Fruit fly (Drosophila melanogaster) whole organism: Measurements from ENCODE around the gene Unc50.

Experiments
- CG8478 ChIP-seq: fragments of >200 bp; optimal IDR thresholded peaks from 2 replicates; lab custom pipeline; 2018; ENCODE audit warnings: inconsistent platforms
- Dll ChIP-seq: fragments of >200 bp; optimal IDR thresholded peaks from 2 replicates; lab custom pipeline; 2017
- EcR ChIP-seq, 2 experiments: fragments of >200 bp; optimal IDR thresholded peaks; 2 replicates each; lab custom pipeline; 2017; ENCODE audit warnings: missing biosample characterization in 2 of 2, missing genetic modification characterization in 2 of 2, missing genetic modification reagents in 2 of 2
- pan ChIP-seq: fragments of >200 bp; optimal IDR thresholded peaks from 2 replicates; lab custom pipeline; 2017
- psq ChIP-seq: fragments of >200 bp; optimal IDR thresholded peaks from 2 replicates; lab custom pipeline; 2017
- usp ChIP-seq: fragments of >200 bp; optimal IDR thresholded peaks from 2 replicates; lab custom pipeline; 2017; ENCODE audit warnings: missing biosample characterization, missing genetic modification characterization, mixed read lengths

Gene Unc50

dm6 chr3R:8659907-8660660 is 16.3 kb downstream of the Unc50 start:
- TF ChIP-seq CG8478 (lab: Kevin White, UChicago) (no peak), Dll (no peak), pan (lab: Kevin White, UChicago) (peak; percentile 51), EcR (GFP tag; optimal IDR thresholded peaks at IDR 0.05; lab: Kevin White, UChicago) (no peak)

DNA sequence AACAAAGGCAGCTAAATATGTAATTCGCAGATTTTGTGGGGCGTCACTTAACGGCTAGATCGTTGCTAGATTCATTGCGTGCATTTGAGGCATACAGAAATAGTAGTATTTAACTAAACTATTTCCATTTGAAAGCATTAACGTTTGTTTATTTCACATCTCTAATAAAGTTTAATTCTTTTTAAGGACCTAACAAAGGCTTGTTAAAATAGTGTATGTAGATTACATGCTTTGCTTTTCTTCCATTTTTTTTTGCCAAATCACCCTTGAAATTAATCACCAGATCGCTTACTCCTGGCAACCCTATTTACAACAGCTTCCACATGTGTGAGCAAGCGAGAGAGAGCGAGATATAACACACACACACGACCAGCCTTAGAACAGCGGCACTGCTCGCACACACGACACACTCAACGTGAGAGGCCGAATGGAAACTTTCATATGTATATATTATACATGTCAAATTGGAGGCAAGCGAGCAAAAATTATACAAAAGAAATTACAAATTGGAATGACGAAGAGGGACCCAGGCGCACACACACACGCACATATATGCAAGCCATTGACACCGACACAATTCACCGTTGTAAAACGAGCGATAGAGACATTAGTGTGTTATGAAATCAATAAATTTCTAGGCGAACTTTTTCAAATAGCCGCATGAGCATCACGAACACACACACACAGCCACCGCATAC is 17.1 kb downstream of the Unc50 start:
- TF ChIP-seq pan (lab: Kevin White, UChicago) (no peak), psq (lab: Kevin White, UChicago) (no peak), Dll (no peak), usp (GFP tag; lab: Kevin White, UChicago) (no peak), CG8478 (lab: Kevin White, UChicago) (peak; percentile 45), EcR (GFP tag; optimal IDR thresholded peaks at IDR 0.05; lab: Kevin White, UChicago) (no peak)

dm6 chr3R:8658688-8659087 is 17.7 kb downstream of the Unc50 start:
- TF ChIP-seq usp (GFP tag; lab: Kevin White, UChicago) = no peak
- no peak for TF ChIP-seq CG8478 (lab: Kevin White, UChicago)
- TF ChIP-seq psq (lab: Kevin White, UChicago) = no peak
- TF ChIP-seq Dll = no peak
- no peak for TF ChIP-seq EcR (GFP tag; optimal IDR thresholded peaks at IDR 0.05; lab: Kevin White, UChicago)
- no peak for TF ChIP-seq pan (lab: Kevin White, UChicago)

dm6 chr3R:8654666-8655065 is 21.7 kb downstream of the Unc50 start, which contains the start of gene CG42489:
TSS of gene CG42489 (minus strand) at chr3R:8654766.
- TF ChIP-seq usp (GFP tag; lab: Kevin White, UChicago) = no peak
- no peak for TF ChIP-seq psq (lab: Kevin White, UChicago)
- TF ChIP-seq pan (lab: Kevin White, UChicago) = no peak

- no peak for TF ChIP-seq EcR (GFP tag; optimal IDR thresholded peaks at IDR 0.05; lab: Kevin White, UChicago)
- no peak for TF ChIP-seq CG8478 (lab: Kevin White, UChicago)
- no peak for TF ChIP-seq Dll
- TF ChIP-seq usp (GFP tag; lab: Kevin White, UChicago) = no peak
- no peak for TF ChIP-seq psq (lab: Kevin White, UChicago)
- no peak for TF ChIP-seq pan (lab: Kevin White, UChicago)
Observed at dm6 chr3R:8654058-8654457, 22.4 kb downstream of the Unc50 start.

DNA sequence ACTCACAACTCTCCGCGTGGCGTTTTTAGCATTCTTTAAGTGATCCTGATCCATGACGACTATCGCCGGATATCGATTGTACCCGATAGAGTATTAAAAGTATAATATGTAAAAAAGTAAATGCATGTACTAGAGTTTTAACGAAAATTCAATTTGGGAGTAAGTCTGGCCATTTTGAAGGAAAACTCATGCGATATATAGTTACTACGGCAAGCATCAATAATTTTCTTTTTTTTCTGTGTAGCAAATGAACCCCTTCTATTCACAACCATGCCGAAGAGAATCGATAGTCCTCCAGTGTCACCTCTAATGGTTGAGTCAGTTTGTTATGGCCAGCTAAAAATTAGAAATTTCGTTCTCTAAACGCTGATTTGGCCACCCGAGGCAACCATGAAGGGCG is 23.7 kb downstream of the Unc50 start, which contains the start of the genes Sys1 and Dhod:
Sys1 (plus strand) TSS at position 91 of the 400 bp plus-strand sequence.
Dhod (minus strand) TSS at position 186 of the 400 bp plus-strand sequence.
- TF ChIP-seq psq (lab: Kevin White, UChicago) (no peak), pan (lab: Kevin White, UChicago) (no peak), CG8478 (lab: Kevin White, UChicago) (no peak), usp (GFP tag; lab: Kevin White, UChicago) (no peak), EcR (GFP tag; optimal IDR thresholded peaks at IDR 0.05; lab: Kevin White, UChicago) (no peak), Dll (no peak)

dm6 chr3R:8650741-8651140 is 25.7 kb downstream of the Unc50 start, which contains the start of the genes Mkk4 and SLIRP2:
TSS of gene Mkk4 (minus strand) at chr3R:8650796.
TSS of gene SLIRP2 (plus strand) at chr3R:8651084.
- TF ChIP-seq pan (lab: Kevin White, UChicago) = no peak
- no peak for TF ChIP-seq EcR (GFP tag; optimal IDR thresholded peaks at IDR 0.05; lab: Kevin White, UChicago)
- no peak for TF ChIP-seq psq (lab: Kevin White, UChicago)
- no peak for TF ChIP-seq Dll
- no peak for TF ChIP-seq CG8478 (lab: Kevin White, UChicago)
- TF ChIP-seq usp (GFP tag; lab: Kevin White, UChicago) = no peak

DNA sequence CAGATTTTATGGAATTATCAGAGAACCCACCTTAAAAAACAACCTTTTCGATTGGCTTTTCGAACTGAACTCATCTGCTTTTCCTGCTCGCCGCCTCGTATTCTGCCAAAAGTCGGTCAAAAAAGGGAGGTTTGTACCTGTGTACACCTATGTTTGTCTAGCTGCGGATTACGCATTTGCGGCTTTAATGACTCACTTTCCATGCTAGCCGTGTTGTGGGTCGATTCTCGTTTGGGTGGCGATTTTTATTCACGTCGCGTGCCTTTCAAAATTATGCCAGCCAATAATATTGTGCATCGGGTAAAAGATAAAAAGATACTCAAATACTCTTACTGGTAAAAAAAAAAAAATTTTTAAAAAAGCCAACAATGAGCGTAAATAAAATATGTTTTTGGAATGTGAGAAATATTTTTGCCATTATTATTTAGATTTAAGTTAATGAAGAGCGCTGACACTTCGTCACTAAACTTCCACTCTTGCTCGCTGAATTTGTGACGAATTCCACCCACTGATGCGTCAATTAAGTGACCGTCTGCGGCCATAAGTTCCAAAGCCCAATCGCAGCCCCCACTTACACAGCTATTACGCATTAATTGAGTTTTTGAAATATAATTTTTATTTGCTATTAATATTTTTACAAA is 30.7 kb downstream of the Unc50 start, which contains the start of gene Cyp313b1:
Cyp313b1 (minus strand) TSS at position 71 of the 641 bp plus-strand sequence.
- no peak for TF ChIP-seq Dll
- no peak for TF ChIP-seq psq (lab: Kevin White, UChicago)

DNA sequence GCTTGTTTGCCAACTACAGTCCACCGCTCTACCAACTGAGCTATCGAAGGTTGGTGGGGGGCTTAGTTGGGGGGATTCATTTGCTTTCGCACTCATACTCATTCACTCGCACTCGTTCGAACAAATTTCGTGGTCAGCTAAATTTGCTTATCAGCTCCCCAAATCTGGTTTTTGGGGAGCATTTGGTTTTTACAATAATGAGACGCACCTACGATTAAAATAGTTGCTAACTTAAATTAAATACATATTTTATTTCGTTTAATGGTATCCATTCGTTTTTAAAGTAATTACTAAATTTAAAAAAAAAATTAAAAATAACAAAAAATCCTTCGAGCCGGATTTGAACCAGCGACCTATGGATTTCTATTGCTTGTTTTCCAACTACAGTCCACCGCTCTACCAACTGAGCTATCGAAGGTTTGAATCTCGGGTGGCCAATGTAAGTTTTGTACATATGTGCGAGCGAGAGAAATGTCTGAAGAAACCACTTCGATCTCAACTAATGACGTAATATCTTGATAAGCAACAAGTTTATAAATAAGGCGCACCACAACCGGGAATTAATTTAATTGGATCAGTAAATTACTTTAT is 33.9 kb downstream of the Unc50 start:
- no peak for TF ChIP-seq psq (lab: Kevin White, UChicago)
- no peak for TF ChIP-seq usp (GFP tag; lab: Kevin White, UChicago)
- no peak for TF ChIP-seq Dll
- no peak for TF ChIP-seq CG8478 (lab: Kevin White, UChicago)
- TF ChIP-seq EcR (GFP tag; optimal IDR thresholded peaks at IDR 0.05; lab: Kevin White, UChicago) = no peak
- TF ChIP-seq pan (lab: Kevin White, UChicago) = no peak

dm6 chr3R:8638629-8639028 is 37.8 kb downstream of the Unc50 start:
- TF ChIP-seq psq (lab: Kevin White, UChicago) (no peak), CG8478 (lab: Kevin White, UChicago) (no peak), Dll (no peak), EcR (GFP tag; optimal IDR thresholded peaks at IDR 0.05; lab: Kevin White, UChicago) (no peak), pan (lab: Kevin White, UChicago) (no peak), usp (GFP tag; lab: Kevin White, UChicago) (no peak)

- no peak for TF ChIP-seq psq (lab: Kevin White, UChicago)
- TF ChIP-seq pan (lab: Kevin White, UChicago) = no peak
- TF ChIP-seq CG8478 (lab: Kevin White, UChicago) = no peak
- TF ChIP-seq usp (GFP tag; lab: Kevin White, UChicago) = no peak
- no peak for TF ChIP-seq Dll
- no peak for TF ChIP-seq EcR (GFP tag; optimal IDR thresholded peaks at IDR 0.05; lab: Kevin White, UChicago)
Observed at dm6 chr3R:8635778-8636177, 40.6 kb downstream of the Unc50 start, which contains the start of gene Or85e. TSS of gene Or85e (minus strand) at chr3R:8635878.
